Fruit fly (Drosophila melanogaster): ENCODE results near the gene CG6153.

DNA sequence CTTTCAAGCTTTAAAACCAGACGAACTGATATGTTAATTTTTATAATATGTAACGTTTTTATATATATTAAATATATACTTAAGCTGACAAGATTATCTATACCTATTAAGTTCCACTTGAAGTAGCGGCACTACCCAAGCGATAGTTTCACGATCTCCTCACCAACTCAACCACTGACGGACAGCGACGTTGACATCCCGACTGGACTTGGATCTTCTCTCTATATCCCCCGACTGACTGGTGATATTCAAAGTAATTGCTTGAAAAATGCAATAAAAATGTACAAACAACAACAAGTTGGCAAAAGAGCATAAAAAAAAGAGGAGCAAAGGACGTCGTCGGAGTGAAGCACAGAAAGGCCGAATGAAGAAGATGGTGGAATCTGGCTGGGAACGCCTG, 46.5 kb upstream of the CG6153 start, which contains the start of gene Ref2:
- TF ChIP-seq CG14711 (tag; optimal IDR thresholded peaks at IDR 0.05) (no peak), pad (GFP tag; optimal IDR thresholded peaks at IDR 0.05) (no peak), CG7045 (GFP tag; optimal IDR thresholded peaks at IDR 0.05) (no peak), Hr96 (GFP tag; optimal IDR thresholded peaks at IDR 0.05) (no peak), ovo (GFP tag; optimal IDR thresholded peaks at IDR 0.05) (no peak)

Data from whole organism, adult.